Fruit fly (Drosophila melanogaster): ENCODE measurements around the gene Not10.

Not10 gene

dm6 chr3R:12641620-12642019 is 11.2 kb downstream of the Not10 start:
- no peak for TF ChIP-seq CG17801 (GFP tag; optimal IDR thresholded peaks at IDR 0.05; ENCODE audit: partially characterized antibody)

dm6 chr3R:12642051-12642532 is 11.6 kb downstream of the Not10 start, which contains the start of gene CG6753:
CG6753 (minus strand) TSS chr3R:12642482.
- TF ChIP-seq CG17801 (GFP tag; optimal IDR thresholded peaks at IDR 0.05; ENCODE audit: partially characterized antibody) = no peak

- TF ChIP-seq CG17801 (GFP tag; optimal IDR thresholded peaks at IDR 0.05; ENCODE audit: partially characterized antibody) = no peak
These were observed 14.3 kb downstream of the Not10 start for dm6 chr3R:12644621-12645310.

- no peak for TF ChIP-seq CG17801 (GFP tag; optimal IDR thresholded peaks at IDR 0.05; ENCODE audit: partially characterized antibody)
These were observed 15.4 kb downstream of the Not10 start for dm6 chr3R:12645771-12646317.

dm6 chr3R:12646926-12647325 is 16.5 kb downstream of the Not10 start:
- no peak for TF ChIP-seq CG17801 (GFP tag; optimal IDR thresholded peaks at IDR 0.05; ENCODE audit: partially characterized antibody)

dm6 chr3R:12647348-12647747 is 16.9 kb downstream of the Not10 start:
- TF ChIP-seq CG17801 (GFP tag; optimal IDR thresholded peaks at IDR 0.05; ENCODE audit: partially characterized antibody) = no peak

dm6 chr3R:12647954-12648353 is 17.5 kb downstream of the Not10 start, which contains the start of gene Dtg:
Dtg (plus strand) TSS chr3R:12648058.
- no peak for TF ChIP-seq CG17801 (GFP tag; optimal IDR thresholded peaks at IDR 0.05; ENCODE audit: partially characterized antibody)

- TF ChIP-seq CG17801 (GFP tag; optimal IDR thresholded peaks at IDR 0.05; ENCODE audit: partially characterized antibody) = no peak
These were observed 18.9 kb downstream of the Not10 start for dm6 chr3R:12649099-12650029.

dm6 chr3R:12650537-12650936 is 20.1 kb downstream of the Not10 start:
- no peak for TF ChIP-seq CG17801 (GFP tag; optimal IDR thresholded peaks at IDR 0.05; ENCODE audit: partially characterized antibody)

- TF ChIP-seq CG17801 (GFP tag; optimal IDR thresholded peaks at IDR 0.05; ENCODE audit: partially characterized antibody) = no peak
These were observed 22.3 kb downstream of the Not10 start for dm6 chr3R:12652736-12653135.

dm6 chr3R:12653511-12654252 is 23.2 kb downstream of the Not10 start:
- no peak for TF ChIP-seq CG17801 (GFP tag; optimal IDR thresholded peaks at IDR 0.05; ENCODE audit: partially characterized antibody)

- no peak for TF ChIP-seq CG17801 (GFP tag; optimal IDR thresholded peaks at IDR 0.05; ENCODE audit: partially characterized antibody)
These were observed 23.8 kb downstream of the Not10 start, which contains the start of gene CG6225 for dm6 chr3R:12654253-12654623. CG6225 (plus strand) TSS chr3R:12654577.

dm6 chr3R:12656946-12657566 is 26.6 kb downstream of the Not10 start:
- no peak for TF ChIP-seq CG17801 (GFP tag; optimal IDR thresholded peaks at IDR 0.05; ENCODE audit: partially characterized antibody)

- no peak for TF ChIP-seq CG17801 (GFP tag; optimal IDR thresholded peaks at IDR 0.05; ENCODE audit: partially characterized antibody)
These were observed 32.1 kb downstream of the Not10 start, which contains the start of gene CG14395 for dm6 chr3R:12662531-12662930. CG14395 (plus strand) TSS chr3R:12662831.
